Worm (Caenorhabditis elegans): Measurements from ENCODE around the gene bcs-1.

Gene bcs-1

DNA sequence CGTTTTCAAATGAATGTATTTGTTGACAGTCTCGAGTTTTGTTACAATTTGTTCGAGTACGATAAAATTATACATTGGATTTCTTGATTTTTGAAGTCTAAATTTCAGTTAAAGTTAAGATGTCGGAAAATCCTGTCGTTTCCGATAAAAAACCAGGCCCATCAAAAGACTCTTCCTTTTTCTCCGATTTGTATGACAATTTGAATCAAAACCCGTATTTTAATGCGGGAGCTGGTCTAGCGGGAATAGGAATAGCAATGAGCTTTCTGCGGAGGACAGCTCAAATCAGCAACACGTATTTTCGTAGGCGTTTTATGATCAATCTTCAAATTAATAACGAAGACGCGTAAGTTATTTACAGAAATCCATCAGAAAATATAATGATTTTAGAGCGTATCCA, at the start of gene bcs-1:
Gene bcs-1 (plus strand): TSS at position 109 of the 400 bp plus-strand sequence.
- no peak for TF ChIP-seq ztf-28 (GFP tag; IDR thresholded peaks at IDR 0.05)
- TF ChIP-seq snpc-1.1 (tag; optimal IDR thresholded peaks at IDR 0.05; ENCODE audit: insufficient read depth) = peak; percentile 36
- 0 out of 2 replicates have a peak, but pooled peaks have one; percentile 8 for TF ChIP-seq ceh-100 (GFP tag; IDR thresholded peaks at IDR 0.05)
- TF ChIP-seq ztf-26 (tag; optimal IDR thresholded peaks at IDR 0.05) = no peak
- 0 out of 2 replicates have a peak, but pooled peaks have one; percentile 20 for TF ChIP-seq ekl-4 (GFP tag; IDR thresholded peaks at IDR 0.05)
- no peak for TF ChIP-seq ztf-18 (tag; optimal IDR thresholded peaks at IDR 0.05)
- no peak for TF ChIP-seq let-607 (tag; optimal IDR thresholded peaks at IDR 0.05)
- TF ChIP-seq ZK185.1 (tag; optimal IDR thresholded peaks at IDR 0.05; ENCODE audit: poor library complexity, severe bottlenecking) = no peak
- peak; percentile 61; the same call in 1 of the 2 replicates for TF ChIP-seq Y53G8AR.9 (GFP tag; conservative IDR thresholded peaks at IDR 0.05)
- TF ChIP-seq lsl-1 (GFP tag; optimal IDR thresholded peaks at IDR 0.05) = peak; percentile 26
- TF ChIP-seq tbx-9 (tag; optimal IDR thresholded peaks at IDR 0.05; ENCODE audit: borderline replicate concordance) = no peak
- TF ChIP-seq F33H1.4 (GFP tag; IDR thresholded peaks at IDR 0.05) = peak; percentile 19
- peak; percentile 28 for TF ChIP-seq snpc-4 (GFP tag; optimal IDR thresholded peaks at IDR 0.05)
- no peak for TF ChIP-seq snpc-4 (tag; optimal IDR thresholded peaks at IDR 0.05)
- TF ChIP-seq ceh-58 (GFP tag; IDR thresholded peaks at IDR 0.05) = no peak
- no peak for TF ChIP-seq sdz-38 (tag; optimal IDR thresholded peaks at IDR 0.05)
- peak; percentile 70; the same call in 1 of the 2 replicates for TF ChIP-seq madf-6 (GFP tag; IDR thresholded peaks at IDR 0.05)
- no peak for TF ChIP-seq ama-1 (optimal IDR thresholded peaks at IDR 0.05)
- no peak for TF ChIP-seq ama-1 (GFP tag; optimal IDR thresholded peaks at IDR 0.05)
- TF ChIP-seq aptf-3 (GFP tag; IDR thresholded peaks at IDR 0.05) = no peak
- TF ChIP-seq C17E4.6 (GFP tag; IDR thresholded peaks at IDR 0.05) = 0 out of 2 replicates have a peak, but pooled peaks have one; percentile 14
- no peak for TF ChIP-seq egl-18 (GFP tag; IDR thresholded peaks at IDR 0.05)
- TF ChIP-seq lin-54 (GFP tag; optimal IDR thresholded peaks at IDR 0.05) = peak; percentile 10
- no peak for TF ChIP-seq nhr-80 (tag; optimal IDR thresholded peaks at IDR 0.05)
- 0 out of 2 replicates have a peak, but pooled peaks have one; percentile 67 for TF ChIP-seq madf-3 (GFP tag; IDR thresholded peaks at IDR 0.05)
- peak; percentile 52; the same call in 1 of the 2 replicates for TF ChIP-seq B0336.3 (GFP tag; IDR thresholded peaks at IDR 0.05)
- no peak for TF ChIP-seq Y95B8A.8 (GFP tag; IDR thresholded peaks at IDR 0.05)
- no peak for TF ChIP-seq hlh-12 (tag; optimal IDR thresholded peaks at IDR 0.05)
- TF ChIP-seq ceh-91 (GFP tag; IDR thresholded peaks at IDR 0.05) = 0 out of 2 replicates have a peak, but pooled peaks have one; percentile 10
- no peak for TF ChIP-seq nhr-27 (tag; optimal IDR thresholded peaks at IDR 0.05)
- TF ChIP-seq F39B2.1 (GFP tag; IDR thresholded peaks at IDR 0.05) = 0 out of 2 replicates have a peak, but pooled peaks have one; percentile 44
- peak; percentile 42 for TF ChIP-seq attf-6 (GFP tag; IDR thresholded peaks at IDR 0.05)
- TF ChIP-seq K11D2.4 (GFP tag; IDR thresholded peaks at IDR 0.05) = no peak
- no peak for TF ChIP-seq rec-8 (tag; optimal IDR thresholded peaks at IDR 0.05)

DNA sequence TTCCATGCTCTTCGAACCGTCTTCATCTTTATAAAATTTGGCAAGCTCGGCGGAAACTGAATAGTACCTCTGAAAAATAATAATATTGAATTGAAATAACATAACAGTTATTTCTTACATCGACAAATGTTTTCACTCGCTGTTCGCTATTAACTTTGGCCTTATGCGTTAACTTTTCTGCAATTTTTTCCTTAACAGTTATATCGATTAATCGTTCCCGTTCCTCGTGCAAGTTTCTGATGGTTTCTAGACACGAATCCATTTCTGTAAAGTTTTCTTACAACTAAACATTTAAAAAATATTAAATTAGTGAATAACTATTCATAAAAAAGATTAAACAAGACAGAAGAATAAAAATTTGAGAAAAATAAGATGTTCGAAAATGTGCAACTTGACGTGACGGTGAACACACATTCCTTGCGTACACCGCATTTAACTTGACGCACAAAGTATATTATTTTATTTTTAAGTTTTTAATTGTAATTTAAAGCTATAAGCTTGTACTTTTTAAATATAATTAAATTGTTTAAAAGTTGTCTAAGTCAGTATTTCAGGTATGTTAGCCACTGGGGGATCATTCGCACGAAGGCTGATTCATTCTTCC, 45.6 kb upstream of the bcs-1 start, which contains the start of the genes prp-9 and mrps-18B:
Gene prp-9 (minus strand): TSS at position 264 of the 604 bp plus-strand sequence.
Gene mrps-18B (plus strand): TSS at position 549 of the 604 bp plus-strand sequence.
- no peak for TF ChIP-seq tbp1 (GFP tag; optimal IDR thresholded peaks at IDR 0.05)
- TF ChIP-seq F33H1.4 (GFP tag; IDR thresholded peaks at IDR 0.05) = no peak
- no peak for TF ChIP-seq ceh-100 (GFP tag; IDR thresholded peaks at IDR 0.05)
- no peak for TF ChIP-seq Y79H2A.3 (GFP tag; conservative IDR thresholded peaks at IDR 0.05)
- TF ChIP-seq ccch-3 (GFP tag; optimal IDR thresholded peaks at IDR 0.05) = no peak
- TF ChIP-seq bed-2 (GFP tag; IDR thresholded peaks at IDR 0.05) = no peak
- no peak for TF ChIP-seq ceh-27 (GFP tag; optimal IDR thresholded peaks at IDR 0.05)
- no peak for TF ChIP-seq fkh-3 (tag; optimal IDR thresholded peaks at IDR 0.05)
- TF ChIP-seq lin-54 (GFP tag; optimal IDR thresholded peaks at IDR 0.05) = peak; percentile 21
- TF ChIP-seq hmg-20 (GFP tag; IDR thresholded peaks at IDR 0.05) = no peak
- no peak for TF ChIP-seq ama-1 (optimal IDR thresholded peaks at IDR 0.05)
- no peak for TF ChIP-seq ama-1 (GFP tag; optimal IDR thresholded peaks at IDR 0.05)
- TF ChIP-seq snpc-4 (GFP tag; optimal IDR thresholded peaks at IDR 0.05) = no peak
- peak in 1 of 4 experiments; percentile 13 for TF ChIP-seq snpc-4 (tag; optimal IDR thresholded peaks at IDR 0.05)
- TF ChIP-seq lsl-1 (GFP tag; optimal IDR thresholded peaks at IDR 0.05) = peak; percentile 34
- TF ChIP-seq mel-28 (tag; optimal IDR thresholded peaks at IDR 0.05; ENCODE audit: borderline replicate concordance) = no peak
- TF ChIP-seq attf-5 (GFP tag; optimal IDR thresholded peaks at IDR 0.05) = peak; percentile 33
- TF ChIP-seq hlh-26 (GFP tag; conservative IDR thresholded peaks at IDR 0.05) = no peak
- TF ChIP-seq nhr-90 (tag; optimal IDR thresholded peaks at IDR 0.05) = no peak
- no peak for TF ChIP-seq cebp-2 (GFP tag; IDR thresholded peaks at IDR 0.05)
- peak; percentile 74 for TF ChIP-seq snpc-1.3 (tag; optimal IDR thresholded peaks at IDR 0.05; ENCODE audit: insufficient read depth)

All from whole organism, young adult.